Fruit fly (Drosophila melanogaster) whole organism, embryonic: Measurements from ENCODE around the gene scpr-B.

ENCODE experiments used
- BEAF-32 ChIP-seq: fragments of 200-800 bp; sonication (Bioruptor generic); optimal IDR thresholded peaks from 3 replicates; lab custom pipeline; 2017; ENCODE audit warnings: missing biosample characterization, missing genetic modification characterization, mild to moderate bottlenecking, moderate library complexity, missing genetic modification reagents
- CG10267 ChIP-seq: fragments of 200-800 bp; sonication (Bioruptor generic); optimal IDR thresholded peaks from 2 replicates; lab custom pipeline; 2018; ENCODE audit warnings: missing biosample characterization, mild to moderate bottlenecking, missing genetic modification characterization, moderate library complexity
- CG13287 ChIP-seq: fragments of 200-800 bp; sonication (Bioruptor generic); IDR thresholded peaks from 2 replicates; pipeline ENCODE4 v1.3.6; 2022; ENCODE audit warnings: missing biosample characterization, missing genetic modification characterization; ENCODE audit not compliant: partially characterized antibody
- CG13624 ChIP-seq: fragments of 200-800 bp; sonication (Bioruptor generic); optimal IDR thresholded peaks from 2 replicates; lab custom pipeline; 2016; ENCODE audit warnings: missing biosample characterization, missing genetic modification characterization
- CG14014 ChIP-seq: fragments of 200-800 bp; sonication (Bioruptor generic); IDR thresholded peaks from 2 replicates; pipeline ENCODE4 v1.3.6; 2022; ENCODE audit warnings: missing biosample characterization, missing genetic modification characterization
- CG14710 ChIP-seq: fragments of 200-800 bp; sonication (Bioruptor generic); optimal IDR thresholded peaks from 3 replicates; lab custom pipeline; 2019; ENCODE audit warnings: missing biosample characterization, mild to moderate bottlenecking, missing genetic modification characterization, moderate library complexity
- CG15514 ChIP-seq: fragments of 200-800 bp; sonication (Bioruptor generic); optimal IDR thresholded peaks from 3 replicates; lab custom pipeline; 2017; ENCODE audit warnings: missing biosample characterization, missing genetic modification characterization, mild to moderate bottlenecking, moderate library complexity, missing genetic modification reagents
- CG1603 ChIP-seq: fragments of 200-800 bp; sonication (Bioruptor generic); optimal IDR thresholded peaks from 2 replicates; lab custom pipeline; 2019; ENCODE audit warnings: missing biosample characterization, mild to moderate bottlenecking, missing genetic modification characterization, moderate library complexity
- CG17186 ChIP-seq: fragments of 200-800 bp; sonication (Bioruptor generic); optimal IDR thresholded peaks from 3 replicates; lab custom pipeline; 2017; ENCODE audit warnings: missing biosample characterization, missing genetic modification reagents, missing genetic modification characterization
- CG17802 ChIP-seq: fragments of 200-800 bp; sonication (Bioruptor generic); optimal IDR thresholded peaks from 2 replicates; lab custom pipeline; 2018; ENCODE audit warnings: missing biosample characterization, mild to moderate bottlenecking, missing genetic modification characterization, moderate library complexity
- CG2116 ChIP-seq: fragments of 200-800 bp; sonication (Bioruptor generic); optimal IDR thresholded peaks from 3 replicates; lab custom pipeline; 2018; ENCODE audit warnings: missing biosample characterization, mild to moderate bottlenecking, missing genetic modification characterization
- CG2712 ChIP-seq: fragments of 200-800 bp; optimal IDR thresholded peaks from 3 replicates; lab custom pipeline; 2019; ENCODE audit warnings: missing biosample characterization, mild to moderate bottlenecking, missing genetic modification characterization, moderate library complexity
- CG31365 ChIP-seq: fragments of 200-800 bp; sonication (Bioruptor generic); optimal IDR thresholded peaks from 2 replicates; lab custom pipeline; 2018; ENCODE audit warnings: missing biosample characterization, mild to moderate bottlenecking, missing genetic modification characterization
- CG3847 ChIP-seq: fragments of 200-800 bp; sonication (Bioruptor generic); IDR thresholded peaks from 2 replicates; pipeline ENCODE4 v1.3.6; 2022; ENCODE audit warnings: missing biosample characterization, missing genetic modification characterization
- CG7556 ChIP-seq: fragments of 200-800 bp; sonication (Bioruptor generic); optimal IDR thresholded peaks from 2 replicates; lab custom pipeline; 2017; ENCODE audit warnings: missing biosample characterization, mild to moderate bottlenecking, missing genetic modification characterization
- CG8290 ChIP-seq, 3 experiments: fragments of 200-800 bp; sonication (Bioruptor generic); optimal IDR thresholded peaks; 2 replicates each; lab custom pipeline; 2016 to 2019; ENCODE audit warnings: missing biosample characterization in 3 of 3, missing genetic modification characterization in 3 of 3, mild to moderate bottlenecking in 2 of 3, moderate library complexity in 1 of 3
- CG8388 ChIP-seq: fragments of 200-800 bp; sonication (Bioruptor generic); optimal IDR thresholded peaks from 2 replicates; lab custom pipeline; 2019; ENCODE audit warnings: missing biosample characterization, mild to moderate bottlenecking, missing genetic modification characterization, moderate library complexity
- CG9727 ChIP-seq: fragments of 200-800 bp; sonication (Bioruptor generic); optimal IDR thresholded peaks from 3 replicates; lab custom pipeline; 2017; ENCODE audit warnings: missing biosample characterization, mild to moderate bottlenecking, missing genetic modification characterization
- CG9797 ChIP-seq: fragments of 200-800 bp; sonication (Bioruptor generic); optimal IDR thresholded peaks from 3 replicates; lab custom pipeline; 2018; ENCODE audit warnings: missing biosample characterization, mild to moderate bottlenecking, missing genetic modification characterization
- D ChIP-seq, 2 experiments: fragments of 200-800 bp in 1 of 2; fragments of >200 bp in 1 of 2; sonication (Bioruptor generic) in 1 of 2; optimal IDR thresholded peaks; 2 replicates in 1 of 2; 3 replicates in 1 of 2; lab custom pipeline; 2017; ENCODE audit warnings: mild to moderate bottlenecking in 1 of 2, missing biosample characterization in 1 of 2, missing genetic modification characterization in 1 of 2, missing genetic modification reagents in 1 of 2
- Doc3 ChIP-seq: fragments of 200-800 bp; sonication (Bioruptor generic); IDR thresholded peaks from 3 replicates; pipeline ENCODE4 v1.3.6; 2022; ENCODE audit warnings: missing biosample characterization, missing genetic modification characterization; ENCODE audit not compliant: partially characterized antibody
- E2f2 ChIP-seq: fragments of 200-800 bp; sonication (Bioruptor generic); IDR thresholded peaks from 2 replicates; pipeline ENCODE4 v1.3.6; 2022; ENCODE audit warnings: missing biosample characterization, missing genetic modification characterization
- Ets65A ChIP-seq: fragments of 200-800 bp; sonication (Bioruptor generic); peaks from one replicate; lab custom pipeline; 2016; ENCODE audit warnings: missing biosample characterization, missing genetic modification characterization
- HLHmδ ChIP-seq: fragments of 200-800 bp; sonication (Bioruptor generic); optimal IDR thresholded peaks from 2 replicates; lab custom pipeline; 2018; ENCODE audit warnings: missing biosample characterization, mild to moderate bottlenecking, missing genetic modification characterization, moderate library complexity
- HmgZ ChIP-seq: fragments of 200-800 bp; sonication (Bioruptor generic); optimal IDR thresholded peaks from 2 replicates; lab custom pipeline; 2018; ENCODE audit warnings: missing biosample characterization, mild to moderate bottlenecking, missing genetic modification characterization
- Lhr ChIP-seq: fragments of 200-800 bp; sonication (Bioruptor generic); optimal IDR thresholded peaks from 3 replicates; lab custom pipeline; 2017; ENCODE audit warnings: mild to moderate bottlenecking, missing biosample characterization, missing genetic modification reagents, missing genetic modification characterization
- MBD-R2 ChIP-seq: fragments of 200-800 bp; sonication (Bioruptor generic); IDR thresholded peaks from 2 replicates; pipeline ENCODE4 v1.3.6; 2022; ENCODE audit warnings: missing biosample characterization, missing genetic modification characterization
- Med ChIP-seq: fragments of 200-800 bp; sonication (Bioruptor generic); peaks from one replicate; lab custom pipeline; 2016; ENCODE audit warnings: missing biosample characterization, missing genetic modification characterization, mild to moderate bottlenecking, inconsistent platforms, moderate library complexity
- Meics ChIP-seq: fragments of 200-800 bp; sonication (Bioruptor generic); optimal IDR thresholded peaks from 2 replicates; lab custom pipeline; 2017; ENCODE audit warnings: missing biosample characterization, mild to moderate bottlenecking, missing genetic modification characterization
- Nf-YC ChIP-seq: fragments of 200-800 bp; optimal IDR thresholded peaks from 3 replicates; lab custom pipeline; 2019; ENCODE audit warnings: missing biosample characterization, mild to moderate bottlenecking, missing genetic modification characterization, moderate library complexity
- Poxn ChIP-seq: fragments of 200-800 bp; sonication (Bioruptor generic); IDR thresholded peaks from 2 replicates; pipeline ENCODE4 v1.3.6; 2022; ENCODE audit warnings: missing biosample characterization, missing genetic modification characterization
- Sin3A ChIP-seq: fragments of >200 bp; optimal IDR thresholded peaks from 2 replicates; lab custom pipeline; 2018
- Sry-β ChIP-seq: fragments of 200-800 bp; sonication (Bioruptor generic); optimal IDR thresholded peaks from 2 replicates; lab custom pipeline; 2018; ENCODE audit warnings: missing biosample characterization, mild to moderate bottlenecking, missing genetic modification characterization, moderate library complexity
- al ChIP-seq: fragments of 200-800 bp; sonication (Bioruptor generic); IDR thresholded peaks from 2 replicates; pipeline ENCODE4 v1.3.6; 2022; ENCODE audit warnings: missing biosample characterization, missing genetic modification characterization
- cg ChIP-seq: fragments of 200-800 bp; sonication (Bioruptor generic); optimal IDR thresholded peaks from 3 replicates; lab custom pipeline; 2019; ENCODE audit warnings: missing biosample characterization, mild to moderate bottlenecking, missing genetic modification characterization, moderate library complexity
- crp ChIP-seq, 2 experiments: fragments of 200-800 bp; sonication (Bioruptor generic); optimal IDR thresholded peaks; 2 replicates in 1 of 2; 3 replicates in 1 of 2; lab custom pipeline; 2017; ENCODE audit warnings: missing biosample characterization in 2 of 2, missing genetic modification characterization in 2 of 2, mild to moderate bottlenecking in 1 of 2, moderate library complexity in 1 of 2
- gcm2 ChIP-seq: fragments of 200-800 bp; sonication (Bioruptor generic); optimal IDR thresholded peaks from 2 replicates; lab custom pipeline; 2016; ENCODE audit warnings: missing biosample characterization, missing genetic modification characterization
- grau ChIP-seq: fragments of 200-800 bp; optimal IDR thresholded peaks from 3 replicates; lab custom pipeline; 2019; ENCODE audit warnings: missing biosample characterization, mild to moderate bottlenecking, missing genetic modification characterization, moderate library complexity
- her ChIP-seq: fragments of 200-800 bp; sonication (Bioruptor generic); optimal IDR thresholded peaks from 2 replicates; lab custom pipeline; 2016; ENCODE audit warnings: missing biosample characterization, missing genetic modification characterization
- hkb ChIP-seq, 2 experiments: fragments of 200-800 bp in 1 of 2; fragments of >200 bp in 1 of 2; sonication (Bioruptor generic) in 1 of 2; IDR thresholded peaks in 1 of 2; optimal IDR thresholded peaks in 1 of 2; 2 replicates each; pipeline versions ENCODE4 v1.3.6 to Lab custom; 2017 to 2022; ENCODE audit warnings: missing biosample characterization in 1 of 2, missing genetic modification characterization in 1 of 2
- pfk ChIP-seq: fragments of 200-800 bp; sonication (Bioruptor generic); optimal IDR thresholded peaks from 2 replicates; lab custom pipeline; 2018; ENCODE audit warnings: missing biosample characterization, mild to moderate bottlenecking, missing genetic modification characterization, moderate library complexity
- pum ChIP-seq: fragments of 200-800 bp; sonication (Bioruptor generic); optimal IDR thresholded peaks from 2 replicates; lab custom pipeline; 2016; ENCODE audit warnings: missing biosample characterization, missing genetic modification characterization
- pzg ChIP-seq: fragments of 200-800 bp; sonication (Bioruptor generic); optimal IDR thresholded peaks from 3 replicates; lab custom pipeline; 2018; ENCODE audit warnings: missing biosample characterization, mild to moderate bottlenecking, missing genetic modification characterization, moderate library complexity
- row ChIP-seq: fragments of 200-800 bp; sonication (Bioruptor generic); IDR thresholded peaks from 3 replicates; pipeline ENCODE4 v1.3.6; 2022; ENCODE audit warnings: missing biosample characterization, missing genetic modification characterization
- stwl ChIP-seq: fragments of 200-800 bp; sonication (Bioruptor generic); optimal IDR thresholded peaks from 3 replicates; lab custom pipeline; 2018; ENCODE audit warnings: missing biosample characterization, mild to moderate bottlenecking, missing genetic modification characterization, moderate library complexity
- sug ChIP-seq: fragments of 200-800 bp; optimal IDR thresholded peaks from 2 replicates; lab custom pipeline; 2019; ENCODE audit warnings: missing biosample characterization, mild to moderate bottlenecking, missing genetic modification characterization, moderate library complexity
- trem ChIP-seq: fragments of 200-800 bp; optimal IDR thresholded peaks from 3 replicates; lab custom pipeline; 2019; ENCODE audit warnings: missing biosample characterization, mild to moderate bottlenecking, missing genetic modification characterization, moderate library complexity
- ttk ChIP-seq: fragments of 200-800 bp; sonication (Bioruptor generic); IDR thresholded peaks from 2 replicates; pipeline ENCODE4 v2.1.2; 2022; ENCODE audit warnings: missing biosample characterization, missing genetic modification characterization

scpr-B gene

DNA sequence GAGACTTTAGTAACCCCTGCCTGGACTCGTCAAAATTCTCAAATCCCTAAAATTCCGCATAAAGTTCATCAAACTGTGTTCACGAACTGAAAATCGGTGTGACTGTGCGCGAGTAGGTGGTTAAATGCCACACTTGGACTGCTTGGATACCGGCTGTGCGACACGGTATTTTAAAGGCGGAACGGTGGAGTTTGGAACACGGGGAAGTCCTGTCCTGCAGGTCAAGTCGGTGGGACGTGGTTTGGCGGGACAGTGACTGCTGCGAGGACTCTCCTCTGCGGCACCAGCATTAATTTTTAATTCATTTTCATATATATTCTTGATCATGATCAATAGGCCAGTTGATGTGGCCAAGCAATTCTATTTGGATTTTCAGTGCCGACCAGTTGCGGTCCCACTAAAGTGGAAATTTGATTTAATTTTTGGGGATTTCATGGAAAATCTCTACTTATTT lies 5.8 kb downstream of the scpr-B start, which contains the start of the genes Arfip and CG17721 (continued):
- TF ChIP-seq CG8388 (GFP tag; lab: Kevin White, UChicago) (peak; percentile 54), Ets65A (GFP tag; lab: Kevin White, UChicago) (peak; percentile 59), HmgZ (tag; lab: Kevin White, UChicago) (peak; percentile 35), her (GFP tag; lab: Kevin White, UChicago) (no peak), CG8290 (GFP tag; optimal IDR thresholded peaks at IDR 0.05; lab: Kevin White, UChicago) (peak; percentile 10), CG8290 (tag; optimal IDR thresholded peaks at IDR 0.05; lab: Kevin White, UChicago) (no peak), Poxn (GFP tag; lab: Robert Waterston, UW) (no peak), pum (GFP tag; lab: Kevin White, UChicago) (no peak), CG31365 (tag; lab: Kevin White, UChicago) (peak; percentile 89), CG7556 (GFP tag; lab: Kevin White, UChicago) (no peak), trem (tag; lab: Kevin White, UChicago) (peak; percentile 74), Nf-YC (peak; percentile 26), CG14014 (GFP tag; lab: Robert Waterston, UW) (no peak), gcm2 (GFP tag; lab: Kevin White, UChicago) (no peak), al (GFP tag; lab: Robert Waterston, UW) (no peak), Sin3A (lab: Kevin White, UChicago) (peak; percentile 93), crp (GFP tag; optimal IDR thresholded peaks at IDR 0.05; lab: Kevin White, UChicago) (peak in 1 of 2 experiments; percentile 57), CG1603 (tag; lab: Kevin White, UChicago) (peak; percentile 67), CG9727 (GFP tag; lab: Kevin White, UChicago) (peak; percentile 7), cg (GFP tag; lab: Kevin White, UChicago) (no peak), Doc3 (GFP tag; lab: Robert Waterston, UW) (no peak), CG2116 (GFP tag; lab: Kevin White, UChicago) (peak; percentile 21), pfk (peak; percentile 96), grau (tag; lab: Kevin White, UChicago) (peak; percentile 20), CG17802 (peak; percentile 5), CG13287 (peak; percentile 32; the same call in 1 of the 2 replicates), row (GFP tag; lab: Robert Waterston, UW) (peak; percentile 63), sug (tag; lab: Kevin White, UChicago) (peak; percentile 16), hkb (optimal IDR thresholded peaks at IDR 0.05; lab: Kevin White, UChicago) (peak; percentile 70), hkb (GFP tag; IDR thresholded peaks at IDR 0.05; lab: Robert Waterston, UW) (no peak), E2f2 (GFP tag; lab: Robert Waterston, UW) (peak; percentile 58), Sry-β (GFP tag; lab: Kevin White, UChicago) (no peak), CG13624 (GFP tag; lab: Kevin White, UChicago) (no peak), CG3847 (GFP tag; lab: Robert Waterston, UW) (0 out of 2 replicates have a peak, but pooled peaks have one; percentile 23), ttk (no peak), pzg (GFP tag; lab: Kevin White, UChicago) (peak; percentile 89), CG17186 (GFP tag; lab: Kevin White, UChicago) (peak; percentile 31), CG10267 (peak; percentile 16), CG14710 (tag; lab: Kevin White, UChicago) (peak; percentile 93), CG15514 (GFP tag; lab: Kevin White, UChicago) (peak; percentile 57), Med (GFP tag; lab: Kevin White, UChicago) (peak; percentile 51), HLHmδ (peak; percentile 12), Lhr (peak; percentile 72), D (optimal IDR thresholded peaks at IDR 0.05; lab: Kevin White, UChicago) (peak; percentile 51), D (GFP tag; optimal IDR thresholded peaks at IDR 0.05; lab: Kevin White, UChicago) (no peak), BEAF-32 (GFP tag; lab: Kevin White, UChicago) (peak; percentile 49), MBD-R2 (GFP tag; lab: Robert Waterston, UW) (peak; percentile 89), CG2712 (tag; lab: Kevin White, UChicago) (peak; percentile 19), stwl (tag; lab: Kevin White, UChicago) (peak; percentile 44), CG9797 (GFP tag; lab: Kevin White, UChicago) (peak; percentile 92), Meics (GFP tag; lab: Kevin White, UChicago) (no peak)
